Fruit fly (Drosophila melanogaster): ENCODE results near the gene CG17186.

The CG17186 gene

DNA sequence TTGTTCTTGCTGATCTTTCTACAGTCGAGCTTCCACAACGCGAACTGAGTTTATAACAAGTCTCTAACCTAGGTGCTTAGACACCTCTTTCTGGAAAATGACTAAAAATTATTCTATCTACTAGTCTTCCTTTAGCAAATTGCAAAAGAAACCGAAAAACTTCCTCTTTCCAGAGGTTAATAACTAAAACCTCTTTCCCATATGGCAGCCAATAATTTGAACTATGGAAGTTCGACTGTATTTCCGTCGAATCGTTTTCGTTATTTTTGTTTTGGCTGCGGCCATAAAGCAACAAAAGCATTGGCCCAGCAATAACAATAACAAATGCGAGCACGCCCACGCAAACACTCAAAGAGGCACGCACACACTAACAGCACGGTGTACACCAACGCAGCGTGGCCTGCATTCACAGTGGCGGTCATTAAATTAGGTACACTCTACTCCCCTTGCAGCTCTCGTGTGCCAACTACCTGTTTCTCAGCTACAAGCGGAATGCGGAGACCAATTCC lies 3.2 kb upstream of the CG17186 start (continued):
- TF ChIP-seq eyg (GFP tag; optimal IDR thresholded peaks at IDR 0.05) (no peak), Dll (GFP tag; IDR thresholded peaks at IDR 0.05; ENCODE audit: partially characterized antibody) (no peak), CG9437 (GFP tag; optimal IDR thresholded peaks at IDR 0.05) (peak; percentile 64), Hmr (GFP tag; optimal IDR thresholded peaks at IDR 0.05) (peak; percentile 61), CG4424 (GFP tag; optimal IDR thresholded peaks at IDR 0.05) (peak; percentile 21), danr (GFP tag; IDR thresholded peaks at IDR 0.05) (no peak), grn (GFP tag; optimal IDR thresholded peaks at IDR 0.05) (no peak), hth (optimal IDR thresholded peaks at IDR 0.05) (no peak), pan (optimal IDR thresholded peaks at IDR 0.05) (no peak), pan (GFP tag; optimal IDR thresholded peaks at IDR 0.05 in 1 of 2, IDR thresholded peaks at IDR 0.05 in 1 of 2) (peak in 1 of 2 experiments; percentile 44), dan (GFP tag; IDR thresholded peaks at IDR 0.05) (no peak), CG4820 (GFP tag; optimal IDR thresholded peaks at IDR 0.05) (peak; percentile 37), CG30403 (GFP tag; optimal IDR thresholded peaks at IDR 0.05) (peak; percentile 55), CG9727 (GFP tag; optimal IDR thresholded peaks at IDR 0.05) (peak; percentile 47), Ravus (GFP tag; IDR thresholded peaks at IDR 0.05) (no peak), bowl (GFP tag; IDR thresholded peaks at IDR 0.05) (no peak), CG6791 (GFP tag; IDR thresholded peaks at IDR 0.05; ENCODE audit: partially characterized antibody) (no peak), CG13296 (GFP tag; optimal IDR thresholded peaks at IDR 0.05) (peak; percentile 86), CG17385 (GFP tag; optimal IDR thresholded peaks at IDR 0.05) (peak; percentile 73), ftz-f1 (GFP tag; optimal IDR thresholded peaks at IDR 0.05) (no peak), twi (tag; optimal IDR thresholded peaks at IDR 0.05) (peak; percentile 46), Nf-YB (GFP tag; optimal IDR thresholded peaks at IDR 0.05) (peak; percentile 38), CG18599 (GFP tag; optimal IDR thresholded peaks at IDR 0.05) (peak; percentile 76), CG10321 (GFP tag; IDR thresholded peaks at IDR 0.05) (no peak), CG4730 (GFP tag; IDR thresholded peaks at IDR 0.05) (no peak), gem (tag; optimal IDR thresholded peaks at IDR 0.05) (no peak), BtbVII (GFP tag; optimal IDR thresholded peaks at IDR 0.05) (peak; percentile 77), Tbp (GFP tag; optimal IDR thresholded peaks at IDR 0.05) (no peak), crp (GFP tag; optimal IDR thresholded peaks at IDR 0.05) (peak in 1 of 2 experiments; percentile 15), Fer2 (tag; optimal IDR thresholded peaks at IDR 0.05) (peak; percentile 1), slbo (GFP tag; IDR thresholded peaks at IDR 0.05) (peak; percentile 38; the same call in 1 of the 2 replicates), dmrt99B (tag; optimal IDR thresholded peaks at IDR 0.05) (peak; percentile 74), bigmax (GFP tag; optimal IDR thresholded peaks at IDR 0.05) (no peak), CG32772 (GFP tag; IDR thresholded peaks at IDR 0.05) (no peak), CG17359 (tag; optimal IDR thresholded peaks at IDR 0.05) (peak; percentile 59), CG17802 (tag; optimal IDR thresholded peaks at IDR 0.05) (peak; percentile 1), CG5953 (GFP tag; IDR thresholded peaks at IDR 0.05) (no peak), bbx (GFP tag; IDR thresholded peaks at IDR 0.05; ENCODE audit: partially characterized antibody) (no peak), Meics (GFP tag; optimal IDR thresholded peaks at IDR 0.05) (peak; percentile 67), jigr1 (GFP tag; IDR thresholded peaks at IDR 0.05) (no peak), CG18764 (GFP tag; optimal IDR thresholded peaks at IDR 0.05) (no peak), E2f1 (GFP tag; IDR thresholded peaks at IDR 0.05) (0 out of 2 replicates have a peak, but pooled peaks have one; percentile 33), CG4328 (GFP tag; optimal IDR thresholded peaks at IDR 0.05) (peak; percentile 74), stc (GFP tag; IDR thresholded peaks at IDR 0.05) (no peak), sqz (GFP tag; optimal IDR thresholded peaks at IDR 0.05) (peak; percentile 59), gt (GFP tag; IDR thresholded peaks at IDR 0.05) (no peak), Elba2 (GFP tag; optimal IDR thresholded peaks at IDR 0.05) (no peak), row (GFP tag; IDR thresholded peaks at IDR 0.05) (peak; percentile 87), CG34376 (GFP tag; optimal IDR thresholded peaks at IDR 0.05) (peak; percentile 77), CG7271 (tag; optimal IDR thresholded peaks at IDR 0.05) (no peak), CG15269 (tag; optimal IDR thresholded peaks at IDR 0.05) (peak; percentile 75)

Data from whole organism, embryonic.